Fruit fly (Drosophila melanogaster) whole organism, embryonic: ENCODE data around the gene GstO2.

Experiments used
- CG10321 ChIP-seq: fragments of 200-800 bp; sonication (Bioruptor generic); IDR thresholded peaks from 2 replicates; pipeline ENCODE4 v1.3.6; 2022; ENCODE audit warnings: missing biosample characterization, missing genetic modification characterization
- CG11695 ChIP-seq: fragments of 200-800 bp; sonication (Bioruptor generic); IDR thresholded peaks from 3 replicates; pipeline ENCODE4 v1.3.6; 2022; ENCODE audit warnings: missing biosample characterization, missing genetic modification characterization
- CG15479 ChIP-seq: fragments of 200-800 bp; sonication (Bioruptor generic); optimal IDR thresholded peaks from 3 replicates; lab custom pipeline; 2019; ENCODE audit warnings: missing biosample characterization, mild to moderate bottlenecking, missing genetic modification characterization, moderate library complexity
- CG15514 ChIP-seq: fragments of 200-800 bp; sonication (Bioruptor generic); optimal IDR thresholded peaks from 3 replicates; lab custom pipeline; 2017; ENCODE audit warnings: missing biosample characterization, missing genetic modification characterization, mild to moderate bottlenecking, moderate library complexity, missing genetic modification reagents
- CG16815 ChIP-seq: fragments of 200-800 bp; sonication (Bioruptor generic); optimal IDR thresholded peaks from 3 replicates; lab custom pipeline; 2017; ENCODE audit warnings: missing biosample characterization, mild to moderate bottlenecking, missing genetic modification characterization
- CG18011 ChIP-seq: fragments of 200-800 bp; sonication (Bioruptor generic); optimal IDR thresholded peaks from 2 replicates; lab custom pipeline; 2017; ENCODE audit warnings: missing biosample characterization, missing genetic modification characterization, mild to moderate bottlenecking, moderate library complexity, missing genotype
- CG31365 ChIP-seq: fragments of 200-800 bp; sonication (Bioruptor generic); optimal IDR thresholded peaks from 2 replicates; lab custom pipeline; 2018; ENCODE audit warnings: missing biosample characterization, mild to moderate bottlenecking, missing genetic modification characterization
- CG34422 ChIP-seq: fragments of 200-800 bp; sonication (Bioruptor generic); IDR thresholded peaks from 3 replicates; pipeline ENCODE4 v1.3.6; 2022; ENCODE audit warnings: missing biosample characterization, missing genetic modification characterization
- CG5180 ChIP-seq: fragments of 200-800 bp; sonication (Bioruptor generic); optimal IDR thresholded peaks from 3 replicates; lab custom pipeline; 2017; ENCODE audit warnings: missing biosample characterization, missing genetic modification characterization, mild to moderate bottlenecking, moderate library complexity, missing genetic modification reagents
- CG6765 ChIP-seq: fragments of 200-800 bp; sonication (Bioruptor generic); optimal IDR thresholded peaks from 3 replicates; lab custom pipeline; 2017; ENCODE audit warnings: missing biosample characterization, mild to moderate bottlenecking, missing genetic modification characterization
- CG7963 ChIP-seq: fragments of 200-800 bp; sonication (Bioruptor generic); IDR thresholded peaks from 3 replicates; pipeline ENCODE4 v1.3.6; 2022; ENCODE audit warnings: missing biosample characterization, missing genetic modification characterization; ENCODE audit not compliant: partially characterized antibody
- Deaf1 ChIP-seq: fragments of 200-800 bp; optimal IDR thresholded peaks from 3 replicates; lab custom pipeline; 2019; ENCODE audit warnings: missing biosample characterization, mild to moderate bottlenecking, missing genetic modification characterization, moderate library complexity
- Dek ChIP-seq: fragments of 200-800 bp; sonication (Bioruptor generic); optimal IDR thresholded peaks from 3 replicates; lab custom pipeline; 2019; ENCODE audit warnings: missing biosample characterization, mild to moderate bottlenecking, missing genetic modification characterization, moderate library complexity
- HHEX ChIP-seq: fragments of 200-800 bp; sonication (Bioruptor generic); optimal IDR thresholded peaks from 3 replicates; lab custom pipeline; 2017; ENCODE audit warnings: missing biosample characterization, mild to moderate bottlenecking, missing genetic modification characterization, missing genetic modification reagents
- Hmr ChIP-seq: fragments of 200-800 bp; sonication (Bioruptor generic); optimal IDR thresholded peaks from 3 replicates; lab custom pipeline; 2017; ENCODE audit warnings: mild to moderate bottlenecking, missing biosample characterization, missing genetic modification reagents, missing genetic modification characterization
- Hr78 ChIP-seq, 2 experiments: fragments of 200-800 bp in 1 of 2; fragments of >200 bp in 1 of 2; sonication (Bioruptor generic) in 1 of 2; optimal IDR thresholded peaks; 2 replicates each; lab custom pipeline; 2017 to 2019; ENCODE audit warnings: missing biosample characterization in 2 of 2, missing genetic modification characterization in 2 of 2, mild to moderate bottlenecking in 1 of 2, moderate library complexity in 1 of 2
- MBD-R2 ChIP-seq: fragments of 200-800 bp; sonication (Bioruptor generic); IDR thresholded peaks from 2 replicates; pipeline ENCODE4 v1.3.6; 2022; ENCODE audit warnings: missing biosample characterization, missing genetic modification characterization
- Mad ChIP-seq: fragments of 200-800 bp; sonication (Bioruptor generic); optimal IDR thresholded peaks from 2 replicates; lab custom pipeline; 2016; ENCODE audit warnings: missing biosample characterization, missing genetic modification characterization
- Meics ChIP-seq: fragments of 200-800 bp; sonication (Bioruptor generic); optimal IDR thresholded peaks from 2 replicates; lab custom pipeline; 2017; ENCODE audit warnings: missing biosample characterization, mild to moderate bottlenecking, missing genetic modification characterization
- Mes4 ChIP-seq: fragments of 200-800 bp; sonication (Bioruptor generic); optimal IDR thresholded peaks from 2 replicates; lab custom pipeline; 2016; ENCODE audit warnings: missing biosample characterization, missing genetic modification characterization
- Xbp1 ChIP-seq: fragments of 200-800 bp; sonication (Bioruptor generic); optimal IDR thresholded peaks from 3 replicates; lab custom pipeline; 2016; ENCODE audit warnings: missing biosample characterization, mild to moderate bottlenecking, missing genetic modification characterization
- al ChIP-seq: fragments of 200-800 bp; sonication (Bioruptor generic); IDR thresholded peaks from 2 replicates; pipeline ENCODE4 v1.3.6; 2022; ENCODE audit warnings: missing biosample characterization, missing genetic modification characterization
- amos ChIP-seq: fragments of 200-800 bp; sonication (Bioruptor generic); IDR thresholded peaks from 2 replicates; pipeline ENCODE4 v1.3.6; 2022; ENCODE audit warnings: missing biosample characterization, missing genetic modification characterization; ENCODE audit not compliant: partially characterized antibody
- ap ChIP-seq: fragments of 200-800 bp; sonication (Bioruptor generic); IDR thresholded peaks from 2 replicates; pipeline ENCODE4 v1.3.6; 2022; ENCODE audit warnings: missing biosample characterization, missing genetic modification characterization
- ase ChIP-seq: fragments of 200-800 bp; sonication (Bioruptor generic); IDR thresholded peaks from 3 replicates; pipeline ENCODE4 v1.3.6; 2022; ENCODE audit warnings: missing biosample characterization, missing genetic modification characterization
- bbx ChIP-seq: fragments of 200-800 bp; sonication (Bioruptor generic); IDR thresholded peaks from 2 replicates; pipeline ENCODE4 v1.3.6; 2022; ENCODE audit warnings: missing biosample characterization, missing genetic modification characterization; ENCODE audit not compliant: partially characterized antibody
- br ChIP-seq: fragments of >200 bp; optimal IDR thresholded peaks from 2 replicates; lab custom pipeline; 2017
- cas ChIP-seq: fragments of 200-800 bp; sonication (Bioruptor generic); IDR thresholded peaks from 2 replicates; pipeline ENCODE4 v1.3.6; 2022; ENCODE audit warnings: missing biosample characterization, missing genetic modification characterization
- cwo ChIP-seq: fragments of 200-800 bp; sonication (Bioruptor generic); optimal IDR thresholded peaks from 3 replicates; lab custom pipeline; 2017; ENCODE audit warnings: missing biosample characterization, missing genetic modification characterization, mild to moderate bottlenecking, moderate library complexity, missing genetic modification reagents
- ewg ChIP-seq: fragments of 200-800 bp; sonication (Bioruptor generic); optimal IDR thresholded peaks from 3 replicates; lab custom pipeline; 2017; ENCODE audit warnings: mild to moderate bottlenecking, missing biosample characterization, missing genetic modification reagents, missing genetic modification characterization
- ftz-f1 ChIP-seq: fragments of 200-800 bp; sonication (Bioruptor generic); optimal IDR thresholded peaks from 2 replicates; lab custom pipeline; 2016; ENCODE audit warnings: missing biosample characterization, missing genetic modification characterization
- gsb ChIP-seq: fragments of 200-800 bp; sonication (Bioruptor generic); IDR thresholded peaks from 2 replicates; pipeline ENCODE4 v1.3.6; 2022; ENCODE audit warnings: missing biosample characterization, missing genetic modification characterization
- hbn ChIP-seq: fragments of 200-800 bp; sonication (Bioruptor generic); IDR thresholded peaks from 2 replicates; pipeline ENCODE4 v1.3.6; 2022; ENCODE audit warnings: missing biosample characterization, missing genetic modification characterization; ENCODE audit not compliant: partially characterized antibody
- mld ChIP-seq: fragments of 200-800 bp; sonication (Bioruptor generic); IDR thresholded peaks from 3 replicates; pipeline ENCODE4 v1.3.6; 2022; ENCODE audit warnings: missing biosample characterization, missing genetic modification characterization; ENCODE audit not compliant: partially characterized antibody
- nau ChIP-seq: fragments of 200-800 bp; sonication (Bioruptor generic); optimal IDR thresholded peaks from 3 replicates; lab custom pipeline; 2017; ENCODE audit warnings: missing biosample characterization, mild to moderate bottlenecking, missing genetic modification characterization, missing genetic modification reagents
- nom ChIP-seq: fragments of 200-800 bp; sonication (Bioruptor generic); optimal IDR thresholded peaks from 2 replicates; lab custom pipeline; 2017; ENCODE audit warnings: missing biosample characterization, missing genetic modification characterization, mild to moderate bottlenecking, moderate library complexity, missing genetic modification reagents
- onecut ChIP-seq: fragments of 200-800 bp; sonication (Bioruptor generic); IDR thresholded peaks from 2 replicates; pipeline ENCODE4 v1.3.6; 2022; ENCODE audit warnings: missing biosample characterization, missing genetic modification characterization
- peb ChIP-seq: fragments of 200-800 bp; sonication (Bioruptor generic); IDR thresholded peaks from 2 replicates; pipeline ENCODE4 v1.3.6; 2022; ENCODE audit warnings: missing biosample characterization, missing genetic modification characterization
- phol ChIP-seq: fragments of 200-800 bp; sonication (Bioruptor generic); optimal IDR thresholded peaks from 3 replicates; lab custom pipeline; 2018; ENCODE audit warnings: missing biosample characterization, mild to moderate bottlenecking, missing genetic modification characterization, moderate library complexity
- pita ChIP-seq: fragments of 200-800 bp; sonication (Bioruptor generic); optimal IDR thresholded peaks from 2 replicates; lab custom pipeline; 2017; ENCODE audit warnings: missing biosample characterization, mild to moderate bottlenecking, missing genetic modification characterization
- psq ChIP-seq: fragments of 200-800 bp; sonication (Bioruptor generic); optimal IDR thresholded peaks from 2 replicates; lab custom pipeline; 2017; ENCODE audit warnings: missing biosample characterization, missing genetic modification characterization
- rib ChIP-seq: fragments of 200-800 bp; sonication (Bioruptor generic); IDR thresholded peaks from 2 replicates; pipeline ENCODE4 v1.3.6; 2022; ENCODE audit warnings: missing biosample characterization, missing genetic modification characterization
- shn ChIP-seq: fragments of 200-800 bp; sonication (Bioruptor generic); optimal IDR thresholded peaks from 3 replicates; lab custom pipeline; 2016; ENCODE audit warnings: missing biosample characterization, missing genetic modification characterization
- sisA ChIP-seq: fragments of 200-800 bp; sonication (Bioruptor generic); IDR thresholded peaks from 2 replicates; pipeline ENCODE4 v1.3.6; 2022; ENCODE audit warnings: missing biosample characterization, missing genetic modification characterization
- slp2 ChIP-seq: fragments of 200-800 bp; sonication (Bioruptor generic); optimal IDR thresholded peaks from 2 replicates; lab custom pipeline; 2016; ENCODE audit warnings: missing biosample characterization, missing genetic modification characterization
- so ChIP-seq: fragments of 200-800 bp; sonication (Bioruptor generic); IDR thresholded peaks from 3 replicates; pipeline ENCODE4 v1.3.6; 2022; ENCODE audit warnings: missing biosample characterization, missing genetic modification characterization
- sob ChIP-seq: fragments of 200-800 bp; sonication (Bioruptor generic); IDR thresholded peaks from 2 replicates; pipeline ENCODE4 v1.3.6; 2022; ENCODE audit warnings: missing biosample characterization, missing genetic modification characterization
- stc ChIP-seq: fragments of 200-800 bp; sonication (Bioruptor generic); IDR thresholded peaks from 2 replicates; pipeline ENCODE4 v1.3.6; 2022; ENCODE audit warnings: missing biosample characterization, missing genetic modification characterization
- wor ChIP-seq: fragments of 200-800 bp; sonication (Bioruptor generic); IDR thresholded peaks from 2 replicates; pipeline ENCODE4 v1.3.6; 2022; ENCODE audit warnings: missing biosample characterization, missing genetic modification characterization

Gene GstO2

dm6 chr3L:8512428-8512827 lies 10.9 kb downstream of the GstO2 start, which contains the start of gene CG6765 (continued):
- TF ChIP-seq so (no peak), shn (GFP tag; lab: Kevin White, UChicago) (no peak), CG16815 (GFP tag; lab: Kevin White, UChicago) (no peak), MBD-R2 (GFP tag; lab: Robert Waterston, UW) (no peak), CG18011 (GFP tag; lab: Kevin White, UChicago) (no peak), Deaf1 (tag; lab: Kevin White, UChicago) (peak; percentile 57), CG6765 (peak; percentile 86), CG31365 (tag; lab: Kevin White, UChicago) (no peak), CG34422 (GFP tag; lab: Robert Waterston, UW) (peak; percentile 44; the same call in 1 of the 3 replicates), phol (no peak), wor (GFP tag; lab: Robert Waterston, UW) (no peak), Hmr (peak; percentile 18), cwo (peak; percentile 11), peb (GFP tag; lab: Robert Waterston, UW) (no peak), rib (GFP tag; lab: Robert Waterston, UW) (no peak), ftz-f1 (GFP tag; lab: Kevin White, UChicago) (no peak), slp2 (GFP tag; lab: Kevin White, UChicago) (no peak), mld (GFP tag; lab: Robert Waterston, UW) (0 out of 3 replicates have a peak, but pooled peaks have one; percentile 31), CG15514 (peak; percentile 2), al (GFP tag; lab: Robert Waterston, UW) (no peak), Xbp1 (no peak), CG15479 (GFP tag; lab: Kevin White, UChicago) (no peak), nau (GFP tag; lab: Kevin White, UChicago) (no peak), ap (no peak), cas (no peak), ase (GFP tag; lab: Robert Waterston, UW) (no peak), psq (GFP tag; lab: Kevin White, UChicago) (no peak), Mad (no peak), CG11695 (no peak), Hr78 (GFP tag; optimal IDR thresholded peaks at IDR 0.05; lab: Kevin White, UChicago) (no peak), pita (GFP tag; lab: Kevin White, UChicago) (no peak), Dek (tag; lab: Kevin White, UChicago) (no peak), sob (GFP tag; lab: Robert Waterston, UW) (no peak), onecut (GFP tag; lab: Robert Waterston, UW) (peak; percentile 99), Mes4 (GFP tag; lab: Kevin White, UChicago) (no peak), bbx (GFP tag; lab: Robert Waterston, UW) (no peak), HHEX (GFP tag; lab: Kevin White, UChicago) (no peak), ewg (GFP tag; lab: Kevin White, UChicago) (peak; percentile 64), nom (no peak), CG10321 (GFP tag; lab: Robert Waterston, UW) (no peak), stc (no peak), br (lab: Kevin White, UChicago) (no peak), Meics (GFP tag; lab: Kevin White, UChicago) (no peak), hbn (GFP tag; lab: Robert Waterston, UW) (0 out of 2 replicates have a peak, but pooled peaks have one; percentile 29), sisA (GFP tag; lab: Robert Waterston, UW) (no peak), amos (0 out of 2 replicates have a peak, but pooled peaks have one; percentile 4), CG7963 (no peak), gsb (no peak), CG5180 (peak; percentile 64)
- TF ChIP-seq, all 482 proteins: peak for 16
